Fruit fly (Drosophila melanogaster) whole organism, prepupa: ENCODE results near the gene CG32302.

ENCODE experiments used
- CG16779 ChIP-seq: fragments of 200-800 bp; sonication (Bioruptor generic); optimal IDR thresholded peaks from 3 replicates; lab custom pipeline; 2017; ENCODE audit warnings: missing biosample characterization, mild to moderate bottlenecking, missing genetic modification characterization
- CG3032 ChIP-seq: fragments of 200-800 bp; optimal IDR thresholded peaks from 2 replicates; lab custom pipeline; 2019; ENCODE audit warnings: missing biosample characterization, mild to moderate bottlenecking, missing genetic modification characterization, moderate library complexity
- CG34406 ChIP-seq: fragments of 200-800 bp; sonication (Bioruptor generic); optimal IDR thresholded peaks from 3 replicates; lab custom pipeline; 2016; ENCODE audit warnings: missing biosample characterization, missing genetic modification characterization
- CG3919 ChIP-seq: fragments of 200-800 bp; sonication (Bioruptor generic); optimal IDR thresholded peaks from 3 replicates; lab custom pipeline; 2016; ENCODE audit warnings: missing biosample characterization, missing genetic modification characterization
- CG6854 ChIP-seq: fragments of 200-800 bp; sonication (Bioruptor generic); optimal IDR thresholded peaks from 2 replicates; lab custom pipeline; 2017; ENCODE audit warnings: missing biosample characterization, mild to moderate bottlenecking, missing genetic modification characterization
- CG7368 ChIP-seq: fragments of 200-800 bp; sonication (Bioruptor generic); optimal IDR thresholded peaks from 3 replicates; lab custom pipeline; 2016; ENCODE audit warnings: missing biosample characterization, missing genetic modification characterization
- Ets96B ChIP-seq: fragments of 200-800 bp; optimal IDR thresholded peaks from 2 replicates; lab custom pipeline; 2019; ENCODE audit warnings: missing biosample characterization, mild to moderate bottlenecking, missing genetic modification characterization, moderate library complexity
- Hr4 ChIP-seq: fragments of 200-800 bp; sonication (Bioruptor generic); optimal IDR thresholded peaks from 3 replicates; lab custom pipeline; 2016; ENCODE audit warnings: missing biosample characterization, missing genetic modification characterization
- Lpt ChIP-seq: fragments of 200-800 bp; sonication (Bioruptor generic); optimal IDR thresholded peaks from 3 replicates; lab custom pipeline; 2016; ENCODE audit warnings: missing biosample characterization, missing genetic modification characterization
- fkh ChIP-seq: fragments of 200-800 bp; sonication (Bioruptor generic); optimal IDR thresholded peaks from 3 replicates; lab custom pipeline; 2017; ENCODE audit warnings: missing biosample characterization, mild to moderate bottlenecking, missing genetic modification characterization, moderate library complexity

dm6 chr3L:2276250-2276649 is 7.6 kb downstream of the CG32302 start, which contains the start of gene yellow-g2:
- no peak for TF ChIP-seq CG16779
- no peak for TF ChIP-seq CG3032
- no peak for TF ChIP-seq Ets96B (tag; lab: Kevin White, UChicago)
- TF ChIP-seq CG6854 (GFP tag; lab: Kevin White, UChicago) = no peak
- TF ChIP-seq CG34406 (GFP tag; lab: Kevin White, UChicago) = no peak
- no peak for TF ChIP-seq Lpt (GFP tag; lab: Kevin White, UChicago)
- no peak for TF ChIP-seq fkh (GFP tag; lab: Kevin White, UChicago)
- no peak for TF ChIP-seq CG7368
- TF ChIP-seq CG3919 (GFP tag; lab: Kevin White, UChicago) = no peak
- TF ChIP-seq Hr4 (GFP tag; lab: Kevin White, UChicago) = no peak
